Fruit fly (Drosophila melanogaster) whole organism, pupa: ENCODE measurements around the gene CG1806.

Source experiments
- CG9948 ChIP-seq: fragments of 200-800 bp; sonication (Bioruptor generic); optimal IDR thresholded peaks from 2 replicates; lab custom pipeline; 2018; ENCODE audit warnings: missing biosample characterization, mild to moderate bottlenecking, missing genetic modification characterization, moderate library complexity
- Ets98B ChIP-seq: fragments of 200-800 bp; sonication (Bioruptor generic); IDR thresholded peaks from 2 replicates; pipeline ENCODE4 v1.3.6; 2022; ENCODE audit warnings: missing biosample characterization, missing genetic modification characterization
- Pif1A ChIP-seq: fragments of 200-800 bp; sonication (Bioruptor generic); optimal IDR thresholded peaks from 3 replicates; lab custom pipeline; 2016; ENCODE audit warnings: missing biosample characterization, missing genetic modification characterization
- fd96Ca ChIP-seq: fragments of 200-800 bp; sonication (Bioruptor generic); IDR thresholded peaks from 3 replicates; pipeline ENCODE4 v1.3.6; 2022; ENCODE audit warnings: missing biosample characterization, missing genetic modification characterization

dm6 chrX:12020857-12021256, 13.9 kb downstream of the CG1806 start, which contains the start of gene Tango4:
- TF ChIP-seq Ets98B (GFP tag; lab: Robert Waterston, UW) = no peak
- TF ChIP-seq Pif1A = no peak
- TF ChIP-seq CG9948 (tag; lab: Kevin White, UChicago) = no peak
- TF ChIP-seq fd96Ca (GFP tag; lab: Robert Waterston, UW) = no peak
